Fruit fly (Drosophila melanogaster) whole organism, pupa: ENCODE results near the gene Wnt4.

ENCODE experiments used
- CG13204 ChIP-seq: fragments of 200-800 bp; sonication (Bioruptor generic); optimal IDR thresholded peaks from 2 replicates; lab custom pipeline; 2018; ENCODE audit warnings: missing biosample characterization, mild to moderate bottlenecking, missing genetic modification characterization, moderate library complexity
- CG32121 ChIP-seq: fragments of 200-800 bp; sonication (Bioruptor generic); IDR thresholded peaks from 2 replicates; pipeline ENCODE4 v1.3.6; 2022; ENCODE audit warnings: missing biosample characterization, missing genetic modification characterization
- CG4496 ChIP-seq: fragments of 200-800 bp; sonication (Bioruptor generic); IDR thresholded peaks from 3 replicates; pipeline ENCODE4 v1.3.6; 2022; ENCODE audit warnings: missing biosample characterization, missing genetic modification characterization
- CG8159 ChIP-seq: fragments of 200-800 bp; sonication (Bioruptor generic); optimal IDR thresholded peaks from 3 replicates; lab custom pipeline; 2018; ENCODE audit warnings: missing biosample characterization, mild to moderate bottlenecking, missing genetic modification characterization, moderate library complexity
- fd96Ca ChIP-seq: fragments of 200-800 bp; sonication (Bioruptor generic); IDR thresholded peaks from 3 replicates; pipeline ENCODE4 v1.3.6; 2022; ENCODE audit warnings: missing biosample characterization, missing genetic modification characterization
- rn ChIP-seq: fragments of 200-800 bp; sonication (Bioruptor generic); IDR thresholded peaks from 2 replicates; pipeline ENCODE4 v1.3.6; 2022; ENCODE audit warnings: missing biosample characterization, missing genetic modification characterization

dm6 chr2L:7326405-7326804 is 49.4 kb upstream of the Wnt4 start:
- TF ChIP-seq CG8159 (tag; lab: Kevin White, UChicago) = peak; percentile 24
- no peak for TF ChIP-seq CG32121 (GFP tag; lab: Robert Waterston, UW)
- peak; percentile 66; the same call in 2 of the 3 replicates for TF ChIP-seq fd96Ca (GFP tag; lab: Robert Waterston, UW)
- TF ChIP-seq CG13204 = no peak
- peak; percentile 80 for TF ChIP-seq CG4496 (GFP tag; lab: Robert Waterston, UW)
- TF ChIP-seq rn (GFP tag; lab: Robert Waterston, UW) = no peak
